Comparison of ENCODE assay signal across 3 fruit fly cellular contexts in the genomic region with DNA sequence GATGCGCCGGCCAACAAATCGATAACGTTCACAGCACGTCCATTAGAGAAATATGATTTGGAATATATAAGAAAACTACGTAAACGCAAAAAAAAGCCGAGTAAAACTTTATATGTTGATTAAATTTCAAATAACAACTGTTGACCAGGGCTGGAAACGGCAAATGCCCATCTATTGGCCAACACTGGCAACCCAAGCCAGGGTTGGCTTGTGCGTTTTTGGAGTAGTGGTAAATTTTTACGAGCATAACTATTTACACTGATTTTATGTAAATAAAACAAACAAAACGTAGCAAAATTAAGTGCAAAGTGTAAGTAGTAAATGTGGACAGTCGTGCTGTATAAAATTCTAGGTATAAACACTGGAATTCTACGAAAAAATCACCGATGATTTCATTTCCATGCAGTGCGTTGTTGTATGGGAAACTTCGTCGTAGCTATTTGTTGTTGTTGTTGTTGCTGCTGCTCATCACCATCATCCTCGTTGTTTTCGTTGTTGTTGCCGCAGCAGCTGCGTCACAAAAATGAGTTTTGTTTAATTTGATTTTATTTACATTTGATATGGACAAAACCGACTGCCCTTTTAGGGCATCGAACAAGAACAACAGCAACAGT.
A peak's percentile ranks its signal among the peaks of the same experiment; 100 is the strongest.
TF ChIP-seq lines count a peak whose summit lies in the region.

nudE (plus strand) TSS at position 196 of the 614 bp plus-strand sequence.

TF ChIP-seq in whole organism, adult, 20 proteins besides CTCF, POLR2A, EP300 and RAD21 (continued from another document):
- TF ChIP-seq Crg-1 (GFP tag; optimal IDR thresholded peaks at IDR 0.05; lab: Kevin White, UChicago) (peak; percentile 50), CG14711 (tag; optimal IDR thresholded peaks at IDR 0.05; lab: Kevin White, UChicago) (peak; percentile 32), tj (GFP tag; optimal IDR thresholded peaks at IDR 0.05; lab: Kevin White, UChicago) (no peak)

TF ChIP-seq in whole organism, embryonic, 481 proteins besides CTCF, POLR2A, EP300 and RAD21 (continued from another document and continues in another):
- peak; percentile 16 for TF ChIP-seq Dip3 (GFP tag; optimal IDR thresholded peaks at IDR 0.05; lab: Kevin White, UChicago)
- 0 out of 2 replicates have a peak, but pooled peaks have one; percentile 6 for TF ChIP-seq E2f1 (GFP tag; IDR thresholded peaks at IDR 0.05; lab: Robert Waterston, UW)
- TF ChIP-seq Tbp (GFP tag; optimal IDR thresholded peaks at IDR 0.05; lab: Kevin White, UChicago) = peak; percentile 22
- peak; percentile 61 for TF ChIP-seq CG11247 (GFP tag; IDR thresholded peaks at IDR 0.05; lab: Robert Waterston, UW)
- TF ChIP-seq CG4360 (GFP tag; IDR thresholded peaks at IDR 0.05; lab: Robert Waterston, UW) = peak; percentile 98
- peak; percentile 13 for TF ChIP-seq Atf3 (GFP tag; optimal IDR thresholded peaks at IDR 0.05; lab: Kevin White, UChicago)
- TF ChIP-seq bab2 (GFP tag; optimal IDR thresholded peaks at IDR 0.05; lab: Kevin White, UChicago) = peak; percentile 18
- peak; percentile 12 for TF ChIP-seq ind (GFP tag; optimal IDR thresholded peaks at IDR 0.05; lab: Kevin White, UChicago)
- TF ChIP-seq CG3281 (GFP tag; optimal IDR thresholded peaks at IDR 0.05; lab: Kevin White, UChicago) = peak; percentile 95
- no peak for TF ChIP-seq CG6765 (GFP tag; optimal IDR thresholded peaks at IDR 0.05; lab: Kevin White, UChicago)
- no peak for TF ChIP-seq CG6683 (GFP tag; optimal IDR thresholded peaks at IDR 0.05; lab: Kevin White, UChicago)
- TF ChIP-seq B-H2 (GFP tag; optimal IDR thresholded peaks at IDR 0.05; lab: Kevin White, UChicago) = peak; percentile 10
- TF ChIP-seq CG15479 (GFP tag; optimal IDR thresholded peaks at IDR 0.05; lab: Kevin White, UChicago) = no peak
- peak; percentile 23 for TF ChIP-seq CG2712 (tag; optimal IDR thresholded peaks at IDR 0.05; lab: Kevin White, UChicago)
- peak; percentile 60 for TF ChIP-seq Antp (GFP tag; optimal IDR thresholded peaks at IDR 0.05; lab: Kevin White, UChicago)
- peak; percentile 38 for TF ChIP-seq HHEX (GFP tag; optimal IDR thresholded peaks at IDR 0.05; lab: Kevin White, UChicago)
- peak; percentile 28 for TF ChIP-seq CG7839 (tag; optimal IDR thresholded peaks at IDR 0.05; lab: Kevin White, UChicago)
- TF ChIP-seq fu2 (GFP tag; optimal IDR thresholded peaks at IDR 0.05; lab: Kevin White, UChicago) = peak; percentile 36
- peak; percentile 49 for TF ChIP-seq CG12659 (GFP tag; optimal IDR thresholded peaks at IDR 0.05; lab: Kevin White, UChicago)
- TF ChIP-seq CG10267 (tag; optimal IDR thresholded peaks at IDR 0.05; lab: Kevin White, UChicago) = peak; percentile 91
- peak; percentile 50; the same call in 1 of the 2 replicates for TF ChIP-seq Ptx1 (GFP tag; IDR thresholded peaks at IDR 0.05; lab: Robert Waterston, UW)
- TF ChIP-seq CG17385 (GFP tag; optimal IDR thresholded peaks at IDR 0.05; lab: Kevin White, UChicago) = peak; percentile 22
- TF ChIP-seq CG7357 (GFP tag; IDR thresholded peaks at IDR 0.05; lab: Robert Waterston, UW) = 0 out of 3 replicates have a peak, but pooled peaks have one; percentile 29
- TF ChIP-seq CG4328 (GFP tag; optimal IDR thresholded peaks at IDR 0.05; lab: Kevin White, UChicago) = peak; percentile 30
- peak; percentile 22 for TF ChIP-seq CG4424 (GFP tag; optimal IDR thresholded peaks at IDR 0.05; lab: Kevin White, UChicago)
- peak; percentile 60 for TF ChIP-seq CG2120 (GFP tag; optimal IDR thresholded peaks at IDR 0.05; lab: Kevin White, UChicago)
- peak; percentile 28 for TF ChIP-seq Bteb2 (GFP tag; optimal IDR thresholded peaks at IDR 0.05; lab: Kevin White, UChicago)
- 0 out of 3 replicates have a peak, but pooled peaks have one; percentile 25 for TF ChIP-seq CG11695 (GFP tag; IDR thresholded peaks at IDR 0.05; lab: Robert Waterston, UW)
- TF ChIP-seq Bgb (GFP tag; IDR thresholded peaks at IDR 0.05; lab: Robert Waterston, UW; ENCODE audit: partially characterized antibody) = peak; percentile 22; the same call in 1 of the 2 replicates
- TF ChIP-seq her (GFP tag; optimal IDR thresholded peaks at IDR 0.05; lab: Kevin White, UChicago) = peak; percentile 12
- no peak for TF ChIP-seq emc (GFP tag; optimal IDR thresholded peaks at IDR 0.05; lab: Kevin White, UChicago)
- peak; percentile 43 for TF ChIP-seq CG3163 (GFP tag; optimal IDR thresholded peaks at IDR 0.05; lab: Kevin White, UChicago)
- TF ChIP-seq Dbx (GFP tag; IDR thresholded peaks at IDR 0.05; lab: Robert Waterston, UW) = peak; percentile 40; the same call in 1 of the 3 replicates
- TF ChIP-seq Xrp1 (GFP tag; IDR thresholded peaks at IDR 0.05; lab: Robert Waterston, UW) = 0 out of 2 replicates have a peak, but pooled peaks have one; percentile 21
- peak; percentile 35 for TF ChIP-seq CG32532 (GFP tag; IDR thresholded peaks at IDR 0.05; lab: Robert Waterston, UW)
- peak; percentile 32 for TF ChIP-seq CG9817 (tag; optimal IDR thresholded peaks at IDR 0.05; lab: Kevin White, UChicago)
- TF ChIP-seq rib (GFP tag; IDR thresholded peaks at IDR 0.05; lab: Robert Waterston, UW) = no peak
- TF ChIP-seq CG18764 (GFP tag; optimal IDR thresholded peaks at IDR 0.05; lab: Kevin White, UChicago) = no peak
- TF ChIP-seq gro (GFP tag; optimal IDR thresholded peaks at IDR 0.05; lab: Kevin White, UChicago) = peak; percentile 30
- peak; percentile 26 for TF ChIP-seq jumu (GFP tag; optimal IDR thresholded peaks at IDR 0.05; lab: Kevin White, UChicago)
- TF ChIP-seq CG2678 (tag; optimal IDR thresholded peaks at IDR 0.05; lab: Kevin White, UChicago) = peak; percentile 42
- no peak for TF ChIP-seq vnd (GFP tag; IDR thresholded peaks at IDR 0.05; lab: Robert Waterston, UW; ENCODE audit: partially characterized antibody)
- TF ChIP-seq CG4617 (GFP tag; optimal IDR thresholded peaks at IDR 0.05; lab: Kevin White, UChicago; ENCODE audit: borderline replicate concordance) = peak; percentile 72
- TF ChIP-seq Ets65A (GFP tag; lab: Kevin White, UChicago) = peak; percentile 95
- TF ChIP-seq CG30403 (GFP tag; optimal IDR thresholded peaks at IDR 0.05; lab: Kevin White, UChicago) = peak; percentile 40
- TF ChIP-seq NfI (GFP tag; optimal IDR thresholded peaks at IDR 0.05; lab: Kevin White, UChicago) = no peak
- TF ChIP-seq ewg (GFP tag; optimal IDR thresholded peaks at IDR 0.05; lab: Kevin White, UChicago) = no peak
- TF ChIP-seq CG12155 (GFP tag; optimal IDR thresholded peaks at IDR 0.05; lab: Kevin White, UChicago) = peak; percentile 19
- TF ChIP-seq Neu2 (GFP tag; optimal IDR thresholded peaks at IDR 0.05; lab: Kevin White, UChicago; ENCODE audit: borderline replicate concordance) = peak; percentile 17
- TF ChIP-seq BEAF-32 (GFP tag; optimal IDR thresholded peaks at IDR 0.05; lab: Kevin White, UChicago) = peak; percentile 36
- TF ChIP-seq ERR (GFP tag; optimal IDR thresholded peaks at IDR 0.05; lab: Kevin White, UChicago) = peak; percentile 8
- TF ChIP-seq CG2116 (GFP tag; optimal IDR thresholded peaks at IDR 0.05; lab: Kevin White, UChicago) = peak; percentile 26
- peak; percentile 70 for TF ChIP-seq Rfx (GFP tag; IDR thresholded peaks at IDR 0.05; lab: Robert Waterston, UW)
- TF ChIP-seq lab (GFP tag; optimal IDR thresholded peaks at IDR 0.05; lab: Kevin White, UChicago) = peak; percentile 55
- TF ChIP-seq Hey (tag; optimal IDR thresholded peaks at IDR 0.05; lab: Kevin White, UChicago) = no peak
- peak; percentile 16 for TF ChIP-seq gem (tag; optimal IDR thresholded peaks at IDR 0.05; lab: Kevin White, UChicago)
- TF ChIP-seq NFAT (GFP tag; IDR thresholded peaks at IDR 0.05; lab: Robert Waterston, UW) = peak; percentile 27; the same call in 1 of the 2 replicates

TF ChIP-seq in whole organism, prepupa, 60 proteins besides CTCF, POLR2A, EP300 and RAD21 (continued from another document):
- TF ChIP-seq fkh (GFP tag; optimal IDR thresholded peaks at IDR 0.05; lab: Kevin White, UChicago) = peak; percentile 90
- peak; percentile 53 for TF ChIP-seq svp (GFP tag; lab: Kevin White, UChicago)
- peak; percentile 42 for TF ChIP-seq CG31627 (GFP tag; optimal IDR thresholded peaks at IDR 0.05; lab: Kevin White, UChicago)
- no peak for TF ChIP-seq Smox (GFP tag; optimal IDR thresholded peaks at IDR 0.05; lab: Kevin White, UChicago)
- peak; percentile 11 for TF ChIP-seq pdm3 (GFP tag; optimal IDR thresholded peaks at IDR 0.05; lab: Kevin White, UChicago)
- TF ChIP-seq CG9139 (GFP tag; optimal IDR thresholded peaks at IDR 0.05; lab: Kevin White, UChicago) = no peak
- no peak for TF ChIP-seq achi (GFP tag; optimal IDR thresholded peaks at IDR 0.05; lab: Kevin White, UChicago)
- TF ChIP-seq CG8119 (GFP tag; IDR thresholded peaks at IDR 0.05; lab: Robert Waterston, UW) = no peak
